Worm (Caenorhabditis elegans) whole organism, young adult: ENCODE results near the gene T04C12.8.

Experiments
- B0019.2 ChIP-seq: fragments of 200-800 bp; sonication (Bioruptor generic); conservative IDR thresholded peaks from 2 replicates; pipeline ENCODE4 v1.3.6; 2022; ENCODE audit warnings: missing genetic modification reagents, missing genetic modification characterization, missing compliant biosample characterization
- B0261.1 ChIP-seq: sonication (generic microtip); optimal IDR thresholded peaks from 2 replicates; lab custom pipeline; 2016; ENCODE audit warnings: mild to moderate bottlenecking, missing genetic modification characterization, moderate library complexity, missing compliant biosample characterization
- F22D6.2 ChIP-seq: sonication (generic microtip); optimal IDR thresholded peaks from 2 replicates; lab custom pipeline; 2016; ENCODE audit warnings: mild to moderate bottlenecking, missing genetic modification characterization, missing compliant biosample characterization
- F23B12.7 ChIP-seq: sonication (generic microtip); optimal IDR thresholded peaks from 2 replicates; lab custom pipeline; 2017; ENCODE audit warnings: missing genetic modification characterization, mild to moderate bottlenecking, missing compliant biosample characterization, antibody characterized with exemption, moderate library complexity; ENCODE audit not compliant: insufficient read depth
- F57C9.4 ChIP-seq: sonication (generic microtip); optimal IDR thresholded peaks from 2 replicates; lab custom pipeline; 2017; ENCODE audit warnings: mild to moderate bottlenecking, missing genetic modification characterization, missing compliant biosample characterization
- K11D2.4 ChIP-seq: fragments of 200-800 bp; sonication (Bioruptor generic); IDR thresholded peaks from 2 replicates; pipeline ENCODE4 v1.3.6; 2022; ENCODE audit warnings: missing genetic modification reagents, missing genetic modification characterization, missing compliant biosample characterization
- T07F8.4 ChIP-seq: sonication (generic microtip); optimal IDR thresholded peaks from 2 replicates; lab custom pipeline; 2016; ENCODE audit warnings: mild to moderate bottlenecking, missing genetic modification characterization, moderate library complexity, missing compliant biosample characterization
- Y53G8AR.9 ChIP-seq: fragments of 200-800 bp; sonication (Bioruptor generic); conservative IDR thresholded peaks from 2 replicates; pipeline ENCODE4 v1.3.6; 2022; ENCODE audit warnings: missing genetic modification reagents, missing genetic modification characterization, missing compliant biosample characterization
- Y56A3A.18 ChIP-seq: fragments of 200-800 bp; sonication (Bioruptor generic); IDR thresholded peaks from 2 replicates; pipeline ENCODE4 v1.3.6; 2022; ENCODE audit warnings: missing genetic modification reagents, missing genetic modification characterization, missing compliant biosample characterization
- Y79H2A.3 ChIP-seq: fragments of 200-800 bp; sonication (Bioruptor generic); conservative IDR thresholded peaks from 2 replicates; pipeline ENCODE4 v1.3.6; 2022; ENCODE audit warnings: missing genetic modification reagents, missing genetic modification characterization, missing compliant biosample characterization
- ZK185.1 ChIP-seq: sonication (generic microtip); optimal IDR thresholded peaks from 2 replicates; lab custom pipeline; 2016; ENCODE audit warnings: mild to moderate bottlenecking, missing genetic modification characterization, missing compliant biosample characterization; ENCODE audit not compliant: poor library complexity, severe bottlenecking
- akir-1 ChIP-seq: fragments of 200-800 bp; sonication (Bioruptor generic); optimal IDR thresholded peaks from 2 replicates; lab custom pipeline; 2018; ENCODE audit warnings: mild to moderate bottlenecking, missing genetic modification characterization, moderate library complexity, missing compliant biosample characterization
- aptf-2 ChIP-seq: fragments of 200-800 bp; sonication (Bioruptor generic); conservative IDR thresholded peaks from 2 replicates; pipeline ENCODE4 v1.3.6; 2022; ENCODE audit warnings: missing genetic modification reagents, missing genetic modification characterization, missing compliant biosample characterization
- aptf-3 ChIP-seq: fragments of 200-800 bp; sonication (Bioruptor generic); IDR thresholded peaks from 2 replicates; pipeline ENCODE4 v1.3.6; 2022; ENCODE audit warnings: missing genetic modification characterization, missing compliant biosample characterization
- atf-7 ChIP-seq: sonication (generic microtip); optimal IDR thresholded peaks from 2 replicates; lab custom pipeline; 2017; ENCODE audit warnings: mild to moderate bottlenecking, missing genetic modification characterization, missing compliant biosample characterization
- attf-6 ChIP-seq: fragments of 200-800 bp; sonication (Bioruptor generic); IDR thresholded peaks from 2 replicates; pipeline ENCODE4 v1.3.6; 2022; ENCODE audit warnings: missing genetic modification reagents, missing genetic modification characterization, missing compliant biosample characterization
- ccch-3 ChIP-seq: fragments of 200-800 bp; sonication (Bioruptor generic); optimal IDR thresholded peaks from 2 replicates; lab custom pipeline; 2018; ENCODE audit warnings: mild to moderate bottlenecking, missing genetic modification characterization, missing compliant biosample characterization
- cebp-1 ChIP-seq, 2 experiments: fragments of 200-800 bp in 1 of 2; sonication (Bioruptor generic) in 1 of 2; sonication (generic microtip) in 1 of 2; IDR thresholded peaks in 1 of 2; optimal IDR thresholded peaks in 1 of 2; 2 replicates each; pipeline versions ENCODE4 v1.3.6 to Lab custom; 2017 to 2022; ENCODE audit warnings: missing compliant biosample characterization in 2 of 2, missing genetic modification characterization in 2 of 2, mild to moderate bottlenecking in 1 of 2, missing genetic modification reagents in 1 of 2, moderate library complexity in 1 of 2
- dox-1 ChIP-seq: fragments of 200-800 bp; sonication (Bioruptor generic); IDR thresholded peaks from 2 replicates; pipeline ENCODE4 v1.3.6; 2022; ENCODE audit warnings: missing genetic modification reagents, missing genetic modification characterization, missing compliant biosample characterization
- dpff-1 ChIP-seq: sonication (generic microtip); optimal IDR thresholded peaks from 2 replicates; lab custom pipeline; 2017; ENCODE audit warnings: mild to moderate bottlenecking, missing genetic modification characterization, missing compliant biosample characterization
- efl-1 ChIP-seq: fragments of 150-350 bp; optimal IDR thresholded peaks from 2 replicates; lab custom pipeline; 2014; ENCODE audit warnings: missing biosample characterization, missing genetic modification reagents, missing genetic modification characterization
- gei-17 ChIP-seq: fragments of 200-800 bp; sonication (Bioruptor generic); optimal IDR thresholded peaks from 2 replicates; lab custom pipeline; 2018; ENCODE audit warnings: mild to moderate bottlenecking, missing genetic modification characterization, missing compliant biosample characterization
- let-526 ChIP-seq: fragments of 200-800 bp; sonication (Bioruptor generic); IDR thresholded peaks from 2 replicates; pipeline ENCODE4 v1.3.6; 2022; ENCODE audit warnings: missing genetic modification reagents, missing genetic modification characterization, missing compliant biosample characterization
- lin-35 ChIP-seq, 3 experiments: fragments of 150-350 bp in 2 of 3; sonication (generic microtip) in 1 of 3; optimal IDR thresholded peaks; 2 replicates each; lab custom pipeline; 2014 to 2018; ENCODE audit warnings: missing biosample characterization in 3 of 3, missing genetic modification characterization in 3 of 3, missing genetic modification reagents in 3 of 3
- lin-54 ChIP-seq: fragments of 200-800 bp; sonication (Bioruptor generic); optimal IDR thresholded peaks from 2 replicates; lab custom pipeline; 2018; ENCODE audit warnings: mild to moderate bottlenecking, missing genetic modification characterization, missing compliant biosample characterization
- lir-1 ChIP-seq: fragments of 200-800 bp; sonication (Bioruptor generic); conservative IDR thresholded peaks from 2 replicates; pipeline ENCODE4 v1.3.6; 2022; ENCODE audit warnings: missing genetic modification reagents, missing genetic modification characterization, missing compliant biosample characterization
- madf-10 ChIP-seq: sonication (generic microtip); optimal IDR thresholded peaks from 2 replicates; lab custom pipeline; 2016; ENCODE audit warnings: mild to moderate bottlenecking, missing genetic modification characterization, missing compliant biosample characterization
- madf-6 ChIP-seq: fragments of 200-800 bp; sonication (Bioruptor generic); IDR thresholded peaks from 2 replicates; pipeline ENCODE4 v1.3.6; 2022; ENCODE audit warnings: missing genetic modification reagents, missing genetic modification characterization, missing compliant biosample characterization
- madf-8 ChIP-seq: fragments of 200-800 bp; sonication (Bioruptor generic); conservative IDR thresholded peaks from 2 replicates; pipeline ENCODE4 v1.3.6; 2022; ENCODE audit warnings: missing genetic modification reagents, missing genetic modification characterization, missing compliant biosample characterization
- mxl-1 ChIP-seq: sonication (generic microtip); optimal IDR thresholded peaks from 2 replicates; lab custom pipeline; 2016; ENCODE audit warnings: missing genetic modification characterization, missing compliant biosample characterization
- nfya-1 ChIP-seq: sonication (generic microtip); optimal IDR thresholded peaks from 2 replicates; lab custom pipeline; 2017; ENCODE audit warnings: antibody characterized with exemption, missing compliant biosample characterization, missing genetic modification characterization, borderline replicate concordance; ENCODE audit not compliant: insufficient read depth
- nfyb-1 ChIP-seq: fragments of 200-800 bp; sonication (Bioruptor generic); IDR thresholded peaks from 2 replicates; pipeline ENCODE4 v1.3.6; 2022; ENCODE audit warnings: missing genetic modification reagents, missing genetic modification characterization, missing compliant biosample characterization
- nhr-179 ChIP-seq: sonication (generic microtip); optimal IDR thresholded peaks from 2 replicates; lab custom pipeline; 2016; ENCODE audit warnings: mild to moderate bottlenecking, missing genetic modification characterization, missing compliant biosample characterization
- nhr-27 ChIP-seq: fragments of 200-800 bp; sonication (Bioruptor generic); optimal IDR thresholded peaks from 2 replicates; lab custom pipeline; 2018; ENCODE audit warnings: mild to moderate bottlenecking, missing genetic modification characterization, moderate library complexity, missing compliant biosample characterization
- snpc-1.3 ChIP-seq: sonication (generic microtip); optimal IDR thresholded peaks from 2 replicates; lab custom pipeline; 2017; ENCODE audit warnings: missing genetic modification characterization, mild to moderate bottlenecking, missing compliant biosample characterization, antibody characterized with exemption, moderate library complexity, missing genotype, missing genetic modification reagents; ENCODE audit not compliant: insufficient read depth
- sptf-2 ChIP-seq: fragments of 200-800 bp; sonication (Bioruptor generic); optimal IDR thresholded peaks from 2 replicates; lab custom pipeline; 2018; ENCODE audit warnings: mild to moderate bottlenecking, missing genetic modification characterization, missing compliant biosample characterization
- tbp1 ChIP-seq: fragments of 200-800 bp; sonication (Bioruptor generic); optimal IDR thresholded peaks from 2 replicates; lab custom pipeline; 2018; ENCODE audit warnings: mild to moderate bottlenecking, missing genetic modification characterization, missing compliant biosample characterization
- xnd-1 ChIP-seq: sonication (generic microtip); optimal IDR thresholded peaks from 2 replicates; lab custom pipeline; 2016; ENCODE audit warnings: missing genotype, missing genetic modification reagents, missing genetic modification characterization, missing compliant biosample characterization
- zim-3 ChIP-seq: sonication (generic microtip); optimal IDR thresholded peaks from 2 replicates; lab custom pipeline; 2017; ENCODE audit warnings: mild to moderate bottlenecking, missing genetic modification characterization, moderate library complexity, missing compliant biosample characterization
- ztf-18 ChIP-seq: sonication (generic microtip); optimal IDR thresholded peaks from 2 replicates; lab custom pipeline; 2016; ENCODE audit warnings: missing genotype, mild to moderate bottlenecking, missing genetic modification characterization, missing compliant biosample characterization
- ztf-22 ChIP-seq: fragments of 200-800 bp; sonication (Bioruptor generic); optimal IDR thresholded peaks from 2 replicates; lab custom pipeline; 2018; ENCODE audit warnings: mild to moderate bottlenecking, missing genetic modification characterization, moderate library complexity, missing compliant biosample characterization
- ztf-26 ChIP-seq: sonication (generic microtip); optimal IDR thresholded peaks from 2 replicates; lab custom pipeline; 2017; ENCODE audit warnings: missing genetic modification characterization, missing compliant biosample characterization
- ztf-6 ChIP-seq: fragments of 200-800 bp; sonication (Bioruptor generic); IDR thresholded peaks from 2 replicates; pipeline ENCODE4 v1.3.6; 2022; ENCODE audit warnings: missing genetic modification reagents, missing genetic modification characterization, missing compliant biosample characterization

Gene T04C12.8

DNA sequence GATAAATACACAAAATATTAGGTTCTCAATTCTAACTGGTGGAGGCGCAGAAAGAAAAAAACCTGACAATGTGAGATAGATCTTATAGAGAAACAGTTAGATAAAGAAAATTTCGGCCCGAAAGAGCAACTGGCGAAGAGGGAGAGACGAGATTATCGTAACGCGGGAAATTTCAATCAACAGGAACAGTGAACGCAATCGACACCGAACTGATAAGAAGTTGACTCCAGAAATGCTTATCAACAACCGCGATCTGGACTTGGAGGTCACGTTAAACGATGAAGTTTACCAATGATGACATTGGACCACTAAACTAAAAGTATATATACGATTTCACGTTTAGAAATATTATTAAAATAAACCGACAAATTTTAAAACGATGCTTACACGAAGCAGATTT lies 7.2 kb upstream of the T04C12.8 start (continued):
- TF ChIP-seq lir-1 (GFP tag; lab: Robert Waterston, UW), result no peak
- TF ChIP-seq let-526 (GFP tag; lab: Robert Waterston, UW), result 0 out of 2 replicates have a peak, but pooled peaks have one; percentile 7
- TF ChIP-seq ztf-22 (GFP tag; lab: Kevin White, UChicago), result no peak
- TF ChIP-seq lin-54, result peak; percentile 77
- peak; percentile 88 for TF ChIP-seq Y56A3A.18 (GFP tag; lab: Robert Waterston, UW)
- no peak for TF ChIP-seq F57C9.4 (tag; lab: Kevin White, UChicago)
- TF ChIP-seq xnd-1 (tag; lab: Kevin White, UChicago), result peak; percentile 9
- no peak for TF ChIP-seq sptf-2 (GFP tag; lab: Kevin White, UChicago)
- no peak for TF ChIP-seq akir-1
- TF ChIP-seq ZK185.1 (tag; lab: Kevin White, UChicago), result peak; percentile 43
- TF ChIP-seq nfyb-1 (GFP tag; lab: Robert Waterston, UW), result peak; percentile 84
- TF ChIP-seq ccch-3 (GFP tag; lab: Kevin White, UChicago), result no peak
- no peak for TF ChIP-seq gei-17 (GFP tag; lab: Kevin White, UChicago)
- no peak for TF ChIP-seq nfya-1 (tag; lab: Kevin White, UChicago)
- no peak for TF ChIP-seq mxl-1 (tag; lab: Kevin White, UChicago)
- no peak for TF ChIP-seq cebp-1 (GFP tag; IDR thresholded peaks at IDR 0.05; lab: Robert Waterston, UW)
- peak; percentile 40 for TF ChIP-seq cebp-1 (tag; optimal IDR thresholded peaks at IDR 0.05; lab: Kevin White, UChicago)
- 0 out of 2 replicates have a peak, but pooled peaks have one; percentile 62 for TF ChIP-seq Y79H2A.3
- TF ChIP-seq madf-10 (tag; lab: Kevin White, UChicago), result peak; percentile 31
- TF ChIP-seq F22D6.2 (tag; lab: Kevin White, UChicago), result no peak
- peak; percentile 9; the same call in 1 of the 2 replicates for TF ChIP-seq madf-8 (GFP tag; lab: Robert Waterston, UW)
- TF ChIP-seq T07F8.4, result peak; percentile 81
- TF ChIP-seq F23B12.7 (tag; lab: Kevin White, UChicago), result peak; percentile 39
- 0 out of 2 replicates have a peak, but pooled peaks have one; percentile 20 for TF ChIP-seq K11D2.4 (GFP tag; lab: Robert Waterston, UW)
- peak; percentile 87 for TF ChIP-seq attf-6 (GFP tag; lab: Robert Waterston, UW)
- no peak for TF ChIP-seq B0019.2 (GFP tag; lab: Robert Waterston, UW)
- peak; percentile 38 for TF ChIP-seq snpc-1.3 (tag; lab: Kevin White, UChicago)
- TF ChIP-seq aptf-2 (GFP tag; lab: Robert Waterston, UW), result no peak
- peak; percentile 65 for TF ChIP-seq dox-1 (GFP tag; lab: Robert Waterston, UW)
- TF ChIP-seq ztf-6 (GFP tag; lab: Robert Waterston, UW), result no peak
- no peak for TF ChIP-seq ztf-18 (tag; lab: Kevin White, UChicago)
- no peak for TF ChIP-seq dpff-1
- TF ChIP-seq aptf-3, result peak; percentile 90

ce11 chrV:11076028-11076402 lies 6.9 kb upstream of the T04C12.8 start:
- peak; percentile 64 for TF ChIP-seq madf-8 (GFP tag; lab: Robert Waterston, UW)
- TF ChIP-seq snpc-1.3 (tag; lab: Kevin White, UChicago), result peak; percentile 6
- TF ChIP-seq sptf-2 (GFP tag; lab: Kevin White, UChicago), result no peak
- TF ChIP-seq efl-1, result peak; percentile 65
- no peak for TF ChIP-seq atf-7 (tag; lab: Kevin White, UChicago)
- TF ChIP-seq lin-35 (GFP tag; optimal IDR thresholded peaks at IDR 0.05; lab: Kevin White, UChicago), result peak in 1 of 3 experiments; percentile 16
- TF ChIP-seq madf-6 (GFP tag; lab: Robert Waterston, UW), result peak; percentile 87
- TF ChIP-seq nhr-179 (tag; lab: Kevin White, UChicago), result no peak
- TF ChIP-seq B0261.1, result no peak
- TF ChIP-seq dpff-1, result peak; percentile 78
- TF ChIP-seq Y53G8AR.9 (GFP tag; lab: Robert Waterston, UW), result no peak
- TF ChIP-seq tbp1, result no peak
- TF ChIP-seq nhr-27 (tag; lab: Kevin White, UChicago), result no peak
- peak; percentile 11 for TF ChIP-seq ztf-26
- TF ChIP-seq xnd-1 (tag; lab: Kevin White, UChicago), result peak; percentile 76
- TF ChIP-seq zim-3 (tag; lab: Kevin White, UChicago), result no peak
